Worm (Caenorhabditis elegans) whole organism, L1 larva: ENCODE measurements around the gene F46H6.5.
A peak's percentile ranks its signal among the peaks of the same experiment; 100 is the strongest.

ENCODE experiments used
- C16A3.4 ChIP-seq: fragments of 150-350 bp; optimal IDR thresholded peaks from 2 replicates; lab custom pipeline; 2014; ENCODE audit warnings: missing biosample characterization, missing genetic modification characterization
- C34B4.2 ChIP-seq: sonication (generic microtip); optimal IDR thresholded peaks from 2 replicates; lab custom pipeline; 2017; ENCODE audit warnings: mild to moderate bottlenecking, missing genetic modification characterization, missing compliant biosample characterization
- Y116A8C.19 ChIP-seq: sonication (generic microtip); optimal IDR thresholded peaks from 2 replicates; lab custom pipeline; 2016; ENCODE audit warnings: missing compliant biosample characterization, missing genetic modification characterization, borderline replicate concordance
- blmp-1 ChIP-seq: fragments of 150-350 bp; optimal IDR thresholded peaks from 2 replicates; lab custom pipeline; 2014; ENCODE audit warnings: missing biosample characterization, missing genetic modification characterization
- ceh-8 ChIP-seq: fragments of 200-800 bp; sonication (Bioruptor generic); optimal IDR thresholded peaks from 2 replicates; lab custom pipeline; 2018; ENCODE audit warnings: mild to moderate bottlenecking, missing genetic modification characterization, moderate library complexity, missing compliant biosample characterization
- ceh-88 ChIP-seq: fragments of 200-800 bp; sonication (Bioruptor generic); IDR thresholded peaks from 2 replicates; pipeline ENCODE4 v1.3.6; 2022; ENCODE audit warnings: missing genetic modification characterization, missing compliant biosample characterization
- ceh-90 ChIP-seq: sonication (generic microtip); optimal IDR thresholded peaks from 2 replicates; lab custom pipeline; 2016; ENCODE audit warnings: missing genetic modification characterization, missing compliant biosample characterization
- ces-1 ChIP-seq: fragments of 150-350 bp; optimal IDR thresholded peaks from 2 replicates; lab custom pipeline; 2014; ENCODE audit warnings: missing biosample characterization, missing genetic modification reagents, missing genetic modification characterization
- efl-1 ChIP-seq, 4 experiments: fragments of 150-350 bp; optimal IDR thresholded peaks in 3 of 4; peaks in 1 of 4; 1 replicate in 1 of 4; 2 replicates in 3 of 4; lab custom pipeline; 2014; ENCODE audit warnings: missing biosample characterization in 2 of 4, missing genetic modification characterization in 2 of 4, missing genetic modification reagents in 2 of 4
- egl-13 ChIP-seq: sonication (generic microtip); optimal IDR thresholded peaks from 2 replicates; lab custom pipeline; 2016; ENCODE audit warnings: missing genotype, missing genetic modification reagents, missing genetic modification characterization, missing compliant biosample characterization
- egl-27 ChIP-seq, 2 experiments: fragments of 150-350 bp in 1 of 2; sonication (generic microtip); optimal IDR thresholded peaks; 3 replicates each; lab custom pipeline; 2017 to 2018; ENCODE audit warnings: missing biosample characterization in 2 of 2, missing genetic modification characterization in 2 of 2, missing genetic modification reagents in 2 of 2
- elt-2 ChIP-seq: sonication (generic microtip); optimal IDR thresholded peaks from 2 replicates; lab custom pipeline; 2016; ENCODE audit warnings: missing genetic modification characterization, mild to moderate bottlenecking, inconsistent platforms, missing compliant biosample characterization, missing genetic modification reagents
- fkh-8 ChIP-seq: sonication (generic microtip); optimal IDR thresholded peaks from 2 replicates; lab custom pipeline; 2016; ENCODE audit warnings: mild to moderate bottlenecking, missing genetic modification characterization, missing compliant biosample characterization
- hpl-2 ChIP-seq: fragments of 150-350 bp; optimal IDR thresholded peaks from 2 replicates; lab custom pipeline; 2014; ENCODE audit warnings: missing biosample characterization, missing genetic modification reagents, missing genetic modification characterization
- irx-1 ChIP-seq: sonication (generic microtip); optimal IDR thresholded peaks from 2 replicates; lab custom pipeline; 2016; ENCODE audit warnings: missing genetic modification characterization, missing compliant biosample characterization
- isw-1 ChIP-seq: fragments of 200-800 bp; sonication (Bioruptor generic); IDR thresholded peaks from 2 replicates; pipeline ENCODE4 v1.3.6; 2022; ENCODE audit warnings: missing genetic modification characterization, missing compliant biosample characterization
- jun-1 ChIP-seq: fragments of 150-350 bp; optimal IDR thresholded peaks from 2 replicates; lab custom pipeline; 2014; ENCODE audit warnings: missing biosample characterization, missing genetic modification reagents, missing genetic modification characterization
- lin-14 ChIP-seq: fragments of 200-800 bp; sonication (Bioruptor generic); optimal IDR thresholded peaks from 2 replicates; lab custom pipeline; 2018; ENCODE audit warnings: mild to moderate bottlenecking, missing genetic modification characterization, moderate library complexity, missing compliant biosample characterization
- lin-35 ChIP-seq, 2 experiments: fragments of 150-350 bp; optimal IDR thresholded peaks; 2 replicates each; lab custom pipeline; 2014; ENCODE audit warnings: missing biosample characterization in 2 of 2, missing genetic modification characterization in 2 of 2, missing genetic modification reagents in 2 of 2
- lin-39 ChIP-seq: fragments of 150-350 bp; optimal IDR thresholded peaks from 2 replicates; lab custom pipeline; 2014; ENCODE audit warnings: missing biosample characterization, missing genetic modification reagents, missing genetic modification characterization
- lsy-2 ChIP-seq, 2 experiments: fragments of 150-350 bp; optimal IDR thresholded peaks; 2 replicates each; lab custom pipeline; 2014; ENCODE audit warnings: missing biosample characterization in 2 of 2, missing genetic modification characterization in 2 of 2
- mab-9 ChIP-seq: fragments of 200-800 bp; sonication (Bioruptor generic); IDR thresholded peaks from 2 replicates; pipeline ENCODE4 v1.3.6; 2022; ENCODE audit warnings: missing genetic modification reagents, missing genetic modification characterization, missing compliant biosample characterization
- mdl-1 ChIP-seq, 2 experiments: fragments of 150-350 bp; optimal IDR thresholded peaks; 2 replicates each; lab custom pipeline; 2014 to 2017; ENCODE audit warnings: missing biosample characterization in 2 of 2, missing genetic modification characterization in 2 of 2, inconsistent platforms in 1 of 2
- mep-1 ChIP-seq: fragments of 150-350 bp; optimal IDR thresholded peaks from 2 replicates; lab custom pipeline; 2014; ENCODE audit warnings: missing biosample characterization, missing genetic modification characterization
- nhr-19 ChIP-seq: fragments of 200-800 bp; sonication (Bioruptor generic); conservative IDR thresholded peaks from 2 replicates; pipeline ENCODE4 v1.3.6; 2022; ENCODE audit warnings: missing genetic modification characterization, missing compliant biosample characterization
- nhr-20 ChIP-seq: sonication (generic microtip); optimal IDR thresholded peaks from 2 replicates; lab custom pipeline; 2016; ENCODE audit warnings: mild to moderate bottlenecking, missing genetic modification characterization, missing compliant biosample characterization
- nhr-28 ChIP-seq: fragments of 150-350 bp; optimal IDR thresholded peaks from 2 replicates; lab custom pipeline; 2014; ENCODE audit warnings: missing biosample characterization, missing genetic modification characterization
- nhr-47 ChIP-seq: sonication (generic microtip); optimal IDR thresholded peaks from 2 replicates; lab custom pipeline; 2016; ENCODE audit warnings: mild to moderate bottlenecking, missing genetic modification characterization, moderate library complexity, missing compliant biosample characterization
- nhr-71 ChIP-seq: sonication (generic microtip); optimal IDR thresholded peaks from 2 replicates; lab custom pipeline; 2016; ENCODE audit warnings: mild to moderate bottlenecking, missing genetic modification characterization, moderate library complexity, missing compliant biosample characterization
- nhr-85 ChIP-seq: sonication (generic microtip); peaks from one replicate; lab custom pipeline; 2016; ENCODE audit warnings: missing genetic modification characterization, inconsistent platforms, missing compliant biosample characterization
- pag-3 ChIP-seq: sonication (generic microtip); optimal IDR thresholded peaks from 2 replicates; lab custom pipeline; 2017; ENCODE audit warnings: missing genetic modification characterization, mild to moderate bottlenecking, missing compliant biosample characterization, antibody characterized with exemption, borderline replicate concordance; ENCODE audit not compliant: insufficient read depth
- rnt-1 ChIP-seq: sonication (generic microtip); optimal IDR thresholded peaks from 2 replicates; lab custom pipeline; 2016; ENCODE audit warnings: mild to moderate bottlenecking, missing genetic modification characterization, moderate library complexity, missing compliant biosample characterization
- snu-23 ChIP-seq: sonication (generic microtip); optimal IDR thresholded peaks from 2 replicates; lab custom pipeline; 2016; ENCODE audit warnings: missing genetic modification characterization, missing compliant biosample characterization
- sox-4 ChIP-seq: sonication (generic microtip); optimal IDR thresholded peaks from 2 replicates; lab custom pipeline; 2016; ENCODE audit warnings: missing genetic modification characterization, missing compliant biosample characterization
- sptf-1 ChIP-seq: fragments of 150-350 bp; optimal IDR thresholded peaks from 2 replicates; lab custom pipeline; 2014; ENCODE audit warnings: missing biosample characterization, missing genetic modification characterization
- tlp-1 ChIP-seq: fragments of 150-350 bp; optimal IDR thresholded peaks from 2 replicates; lab custom pipeline; 2014; ENCODE audit warnings: missing biosample characterization, missing genetic modification characterization
- unc-30 ChIP-seq: sonication (generic microtip); optimal IDR thresholded peaks from 2 replicates; lab custom pipeline; 2017; ENCODE audit warnings: missing biosample characterization, missing genetic modification characterization
- unc-62 ChIP-seq: fragments of 150-350 bp; optimal IDR thresholded peaks from 2 replicates; lab custom pipeline; 2014; ENCODE audit warnings: missing biosample characterization, missing genetic modification reagents, missing genetic modification characterization
- zip-4 ChIP-seq: fragments of 200-800 bp; sonication (Bioruptor generic); optimal IDR thresholded peaks from 2 replicates; lab custom pipeline; 2018; ENCODE audit warnings: mild to moderate bottlenecking, missing genetic modification characterization, moderate library complexity, missing compliant biosample characterization
- ztf-11 ChIP-seq, 2 experiments: sonication (generic microtip); optimal IDR thresholded peaks; 2 replicates each; lab custom pipeline; 2016 to 2017; ENCODE audit warnings: missing genetic modification characterization in 2 of 2, missing biosample characterization in 1 of 2, missing compliant biosample characterization in 1 of 2

Gene F46H6.5

ce11 chrX:4532160-4532741 is 40.2 kb upstream of the F46H6.5 start, which contains the start of gene nhr-35 (continued):
- TF ChIP-seq nhr-85 (tag; lab: Kevin White, UChicago) (peak; percentile 92), sox-4 (tag; lab: Kevin White, UChicago) (no peak), ceh-88 (GFP tag; lab: Robert Waterston, UW) (no peak), efl-1 (optimal IDR thresholded peaks at IDR 0.05; lab: Kevin White, UChicago) (peak in 1 of 2 experiments; percentile 15), efl-1 (GFP tag; optimal IDR thresholded peaks at IDR 0.05 in 1 of 2; lab: Kevin White, UChicago) (peak; percentile 11 to 55), nhr-28 (no peak), pag-3 (tag; lab: Kevin White, UChicago) (no peak), jun-1 (tag; lab: Kevin White, UChicago) (peak; percentile 72), egl-27 (tag; optimal IDR thresholded peaks at IDR 0.05; lab: Kevin White, UChicago) (no peak), lsy-2 (tag; optimal IDR thresholded peaks at IDR 0.05; lab: Kevin White, UChicago) (peak; percentile 37 to 62), irx-1 (tag; lab: Kevin White, UChicago) (peak; percentile 50), ztf-11 (tag; optimal IDR thresholded peaks at IDR 0.05; lab: Kevin White, UChicago) (no peak), tlp-1 (tag; lab: Kevin White, UChicago) (no peak), snu-23 (GFP tag; lab: Kevin White, UChicago) (peak; percentile 87), mab-9 (no peak), isw-1 (GFP tag; lab: Robert Waterston, UW) (no peak), blmp-1 (tag; lab: Kevin White, UChicago) (peak; percentile 66), mep-1 (tag; lab: Kevin White, UChicago) (peak; percentile 53), lin-39 (tag; lab: Kevin White, UChicago) (no peak), zip-4 (GFP tag; lab: Kevin White, UChicago) (no peak), hpl-2 (GFP tag; lab: Kevin White, UChicago) (no peak), unc-30 (tag; lab: Kevin White, UChicago) (no peak), lin-35 (GFP tag; optimal IDR thresholded peaks at IDR 0.05; lab: Kevin White, UChicago) (peak in 1 of 2 experiments; percentile 82), nhr-19 (peak; percentile 75), mdl-1 (tag; optimal IDR thresholded peaks at IDR 0.05; lab: Kevin White, UChicago) (peak in 1 of 2 experiments; percentile 93), nhr-47 (tag; lab: Kevin White, UChicago) (peak; percentile 29), elt-2 (tag; lab: Kevin White, UChicago) (peak; percentile 85), C16A3.4 (tag; lab: Kevin White, UChicago) (peak; percentile 59), Y116A8C.19 (tag; lab: Kevin White, UChicago) (no peak), ces-1 (GFP tag; lab: Kevin White, UChicago) (no peak), fkh-8 (tag; lab: Kevin White, UChicago) (no peak), ceh-8 (no peak), C34B4.2 (tag; lab: Kevin White, UChicago) (no peak), lin-14 (GFP tag; lab: Kevin White, UChicago) (peak; percentile 95), rnt-1 (tag; lab: Kevin White, UChicago) (peak; percentile 72), sptf-1 (tag; lab: Kevin White, UChicago) (no peak), unc-62 (GFP tag; lab: Kevin White, UChicago) (no peak), nhr-71 (peak; percentile 79)

DNA sequence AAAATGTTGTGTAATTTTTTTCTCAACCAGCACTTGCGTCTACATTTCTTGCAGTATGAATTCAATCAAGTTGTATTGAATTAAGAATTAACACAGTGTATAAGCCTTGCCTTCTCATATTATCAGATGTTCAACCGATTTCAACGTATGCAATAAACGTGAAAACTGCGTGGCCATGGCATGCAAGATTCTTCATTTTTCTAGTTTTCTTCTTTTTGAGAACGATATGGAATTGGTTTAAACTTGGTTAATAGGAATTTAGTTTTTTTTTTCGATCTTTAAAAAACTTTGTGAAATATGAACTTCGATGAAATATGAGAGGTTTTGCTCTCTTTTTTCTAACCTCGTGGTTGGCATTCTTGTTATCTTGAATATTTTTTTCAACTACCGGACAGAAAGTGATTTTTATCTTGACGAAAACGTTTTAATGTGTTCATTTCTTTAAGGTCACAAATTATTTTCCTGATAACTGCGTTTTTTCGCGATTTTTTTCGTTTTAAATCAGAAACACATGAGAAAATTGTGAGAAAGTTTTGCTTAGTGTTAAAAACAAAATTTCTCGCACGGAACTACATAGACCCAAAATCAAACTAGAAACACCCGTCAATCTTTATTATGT is 38.5 kb upstream of the F46H6.5 start:
- TF ChIP-seq ceh-90 (tag; lab: Kevin White, UChicago) (no peak), nhr-20 (peak; percentile 13), efl-1 (optimal IDR thresholded peaks at IDR 0.05; lab: Kevin White, UChicago) (no peak), efl-1 (GFP tag; optimal IDR thresholded peaks at IDR 0.05 in 1 of 2; lab: Kevin White, UChicago) (peak in 1 of 2 experiments; percentile 52), egl-13 (tag; lab: Kevin White, UChicago) (no peak), lin-14 (GFP tag; lab: Kevin White, UChicago) (peak; percentile 38), elt-2 (tag; lab: Kevin White, UChicago) (peak; percentile 38), nhr-85 (tag; lab: Kevin White, UChicago) (peak; percentile 57)
